Worm (Caenorhabditis elegans): ENCODE measurements around the gene F16G10.8.
A peak's percentile ranks its signal among the peaks of the same experiment; 100 is the strongest.

Gene F16G10.8

ce11 chrII:2353012-2353411, 30.2 kb downstream of the F16G10.8 start, which contains the start of gene F43C11.3:
Gene F43C11.3, plus strand, starts transcription at chrII:2353312.
- no peak for TF ChIP-seq peb-1 (tag; optimal IDR thresholded peaks at IDR 0.05)
- no peak for TF ChIP-seq sma-9 (GFP tag; optimal IDR thresholded peaks at IDR 0.05)
- TF ChIP-seq sma-9 (tag; optimal IDR thresholded peaks at IDR 0.05): no peak
- TF ChIP-seq sma-3 (GFP tag; optimal IDR thresholded peaks at IDR 0.05): no peak
- no peak for TF ChIP-seq ceh-16 (tag; optimal IDR thresholded peaks at IDR 0.05)
- no peak for TF ChIP-seq F13H6.1 (tag; optimal IDR thresholded peaks at IDR 0.05)
- no peak for TF ChIP-seq ceh-82 (tag; optimal IDR thresholded peaks at IDR 0.05)
- TF ChIP-seq ztf-4 (tag; optimal IDR thresholded peaks at IDR 0.05): no peak
- no peak for TF ChIP-seq skn-1 (tag; optimal IDR thresholded peaks at IDR 0.05)
- TF ChIP-seq blmp-1 (tag; optimal IDR thresholded peaks at IDR 0.05; ENCODE audit: insufficient read depth): no peak
- TF ChIP-seq gmeb-1 (tag; optimal IDR thresholded peaks at IDR 0.05): no peak
- no peak for TF ChIP-seq lin-39 (tag; optimal IDR thresholded peaks at IDR 0.05)
- no peak for TF ChIP-seq unc-39 (tag; optimal IDR thresholded peaks at IDR 0.05)

ce11 chrII:2352546-2352945, 30.7 kb downstream of the F16G10.8 start, which contains the start of gene F43C11.10:
Gene F43C11.10, minus strand, starts transcription at chrII:2352646.
- TF ChIP-seq zag-1 (tag; optimal IDR thresholded peaks at IDR 0.05) (no peak), ceh-82 (tag; optimal IDR thresholded peaks at IDR 0.05) (no peak), aly-2 (tag; optimal IDR thresholded peaks at IDR 0.05) (no peak), ztf-1 (GFP tag; conservative IDR thresholded peaks at IDR 0.05) (no peak), C34F6.9 (tag; optimal IDR thresholded peaks at IDR 0.05) (no peak), nhr-23 (tag; optimal IDR thresholded peaks at IDR 0.05) (no peak), ZK546.5 (tag; optimal IDR thresholded peaks at IDR 0.05) (no peak), gmeb-1 (tag; optimal IDR thresholded peaks at IDR 0.05) (no peak), lin-11 (tag; optimal IDR thresholded peaks at IDR 0.05) (no peak), blmp-1 (tag; optimal IDR thresholded peaks at IDR 0.05; ENCODE audit: insufficient read depth) (no peak), R02D3.7 (tag; optimal IDR thresholded peaks at IDR 0.05) (no peak), sma-9 (GFP tag; optimal IDR thresholded peaks at IDR 0.05) (no peak), sma-9 (tag; optimal IDR thresholded peaks at IDR 0.05) (no peak), unc-55 (GFP tag; optimal IDR thresholded peaks at IDR 0.05) (no peak), nhr-21 (tag; optimal IDR thresholded peaks at IDR 0.05) (no peak), mab-5 (tag; optimal IDR thresholded peaks at IDR 0.05) (no peak), nhr-129 (tag; optimal IDR thresholded peaks at IDR 0.05) (no peak)

- TF ChIP-seq ceh-16 (tag; optimal IDR thresholded peaks at IDR 0.05): no peak
- no peak for TF ChIP-seq unc-39 (tag; optimal IDR thresholded peaks at IDR 0.05)
- no peak for TF ChIP-seq sma-9 (GFP tag; optimal IDR thresholded peaks at IDR 0.05)
- no peak for TF ChIP-seq sma-9 (tag; optimal IDR thresholded peaks at IDR 0.05)
- no peak for TF ChIP-seq snpc-4 (tag; optimal IDR thresholded peaks at IDR 0.05)
- no peak for TF ChIP-seq blmp-1 (tag; optimal IDR thresholded peaks at IDR 0.05; ENCODE audit: insufficient read depth)
- no peak for TF ChIP-seq peb-1 (tag; optimal IDR thresholded peaks at IDR 0.05)
- TF ChIP-seq ztf-4 (tag; optimal IDR thresholded peaks at IDR 0.05): no peak
- TF ChIP-seq ztf-1 (GFP tag; conservative IDR thresholded peaks at IDR 0.05): no peak
- TF ChIP-seq mdl-1 (tag; optimal IDR thresholded peaks at IDR 0.05): no peak
- no peak for TF ChIP-seq C34F6.9 (tag; optimal IDR thresholded peaks at IDR 0.05)
- no peak for TF ChIP-seq mbf-1 (tag; optimal IDR thresholded peaks at IDR 0.05)
- no peak for TF ChIP-seq ztf-11 (tag; optimal IDR thresholded peaks at IDR 0.05)
- TF ChIP-seq nhr-77 (tag; optimal IDR thresholded peaks at IDR 0.05): no peak
- TF ChIP-seq fos-1 (tag; optimal IDR thresholded peaks at IDR 0.05): no peak
- no peak for TF ChIP-seq gmeb-1 (tag; optimal IDR thresholded peaks at IDR 0.05)
- TF ChIP-seq Y55F3AM.14 (GFP tag; optimal IDR thresholded peaks at IDR 0.05): no peak
- TF ChIP-seq lin-13 (GFP tag; optimal IDR thresholded peaks at IDR 0.05): no peak
- no peak for TF ChIP-seq nhr-21 (tag; optimal IDR thresholded peaks at IDR 0.05)
Measured at ce11 chrII:2346672-2347071, 36.6 kb downstream of the F16G10.8 start, which contains the start of gene F43C11.4. Gene F43C11.4, plus strand, starts transcription at chrII:2346972.

- TF ChIP-seq R02D3.7 (tag; optimal IDR thresholded peaks at IDR 0.05): peak; percentile 69
- TF ChIP-seq nhr-21 (tag; optimal IDR thresholded peaks at IDR 0.05): no peak
- peak; percentile 9 for TF ChIP-seq crh-2 (tag; optimal IDR thresholded peaks at IDR 0.05)
- TF ChIP-seq dmd-4 (tag; optimal IDR thresholded peaks at IDR 0.05): no peak
- no peak for TF ChIP-seq snpc-4 (tag; optimal IDR thresholded peaks at IDR 0.05)
- TF ChIP-seq nhr-6 (tag; optimal IDR thresholded peaks at IDR 0.05): no peak
- no peak for TF ChIP-seq unc-39 (tag; optimal IDR thresholded peaks at IDR 0.05)
- TF ChIP-seq lin-13 (GFP tag; optimal IDR thresholded peaks at IDR 0.05): peak; percentile 42
- peak in 1 of 2 experiments; percentile 61 for TF ChIP-seq lsy-2 (tag; optimal IDR thresholded peaks at IDR 0.05)
- TF ChIP-seq ceh-82 (tag; optimal IDR thresholded peaks at IDR 0.05): no peak
- peak; percentile 16 for TF ChIP-seq C34F6.9 (tag; optimal IDR thresholded peaks at IDR 0.05)
- peak; percentile 13 for TF ChIP-seq nhr-129 (tag; optimal IDR thresholded peaks at IDR 0.05)
- peak; percentile 62 for TF ChIP-seq unc-55 (GFP tag; optimal IDR thresholded peaks at IDR 0.05)
Measured at ce11 chrII:2342004-2342479, 41.2 kb downstream of the F16G10.8 start, which contains the start of gene F43C11.6. Gene F43C11.6, plus strand, starts transcription at chrII:2342429.
